Worm (Caenorhabditis elegans): ENCODE results near the gene Y43C5A.7.

DNA sequence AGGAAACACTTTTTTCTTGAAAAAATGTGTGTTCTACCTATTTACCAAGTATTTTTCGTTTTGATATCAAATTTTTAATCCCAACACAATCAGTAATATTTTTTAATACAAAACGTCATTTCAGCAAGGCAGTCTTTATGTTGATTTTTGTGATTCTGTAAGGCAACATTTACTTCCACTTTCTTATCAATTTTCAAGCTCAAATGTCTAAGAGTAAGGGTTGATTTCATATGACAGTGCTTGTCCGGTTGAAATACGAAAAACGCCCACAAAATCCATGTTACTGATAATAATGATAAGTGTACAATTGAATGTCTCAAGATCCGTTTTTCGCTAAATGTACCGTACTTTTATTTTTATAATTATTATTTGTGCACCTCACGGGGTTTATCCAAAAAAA, 41.0 kb upstream of the Y43C5A.7 start:
- no peak for TF ChIP-seq ceh-16 (tag; optimal IDR thresholded peaks at IDR 0.05)
- TF ChIP-seq ztf-11 (tag; optimal IDR thresholded peaks at IDR 0.05) = no peak
- no peak for TF ChIP-seq snpc-4 (tag; optimal IDR thresholded peaks at IDR 0.05)
- TF ChIP-seq pha-4 (tag; optimal IDR thresholded peaks at IDR 0.05) = no peak
- no peak for TF ChIP-seq elt-3 (tag; optimal IDR thresholded peaks at IDR 0.05)
- no peak for TF ChIP-seq zag-1 (tag; optimal IDR thresholded peaks at IDR 0.05)
- peak; percentile 56 for TF ChIP-seq jun-1 (tag; optimal IDR thresholded peaks at IDR 0.05)
- no peak for TF ChIP-seq ceh-82 (tag; optimal IDR thresholded peaks at IDR 0.05)
- TF ChIP-seq nhr-11 (tag; optimal IDR thresholded peaks at IDR 0.05) = no peak
